Fruit fly (Drosophila melanogaster) S2 (cell line): ENCODE data around the gene CG33543.

Experiments used
- CG8478 ChIP-seq: fragments of >200 bp; optimal IDR thresholded peaks from 2 replicates; lab custom pipeline; 2018
- CTCF ChIP-seq, 2 experiments: fragments of >200 bp; optimal IDR thresholded peaks; 2 replicates each; lab custom pipeline; 2018

dm6 chr2L:1975473-1975872 lies 30.6 kb downstream of the CG33543 start:
- TF ChIP-seq CTCF (optimal IDR thresholded peaks at IDR 0.05; lab: Kevin White, UChicago) (no peak), CG8478 (lab: Kevin White, UChicago) (no peak)
